Fruit fly (Drosophila melanogaster): ENCODE measurements around the gene mRpS7.

Gene mRpS7

DNA sequence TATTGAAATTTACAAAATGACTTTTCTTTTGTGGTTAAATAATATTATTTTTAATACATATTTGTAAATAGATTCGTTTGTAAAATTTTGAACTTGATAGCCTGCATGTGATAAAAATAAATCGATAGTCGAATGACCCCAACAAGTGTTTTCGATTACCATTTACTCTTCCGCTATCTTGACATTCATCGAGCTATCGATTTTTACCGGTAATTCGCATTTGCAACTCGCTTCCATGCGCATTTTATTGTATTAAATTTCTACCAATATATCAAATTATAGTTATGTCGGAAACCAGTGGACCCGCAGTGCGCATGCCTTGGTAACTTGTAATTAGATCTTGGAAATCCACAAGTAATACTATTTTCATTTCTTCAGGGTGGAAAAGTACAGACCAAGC is 32.5 kb downstream of the mRpS7 start, which contains the start of gene RfC3:
Gene RfC3, plus strand, starts transcription at position 210 of the 400 bp plus-strand sequence.
- no peak for TF ChIP-seq Hnf4 (GFP tag; optimal IDR thresholded peaks at IDR 0.05)
- no peak for TF ChIP-seq Dif (GFP tag; optimal IDR thresholded peaks at IDR 0.05; ENCODE audit: partially characterized antibody)
- TF ChIP-seq N (GFP tag; optimal IDR thresholded peaks at IDR 0.05): no peak
- no peak for TF ChIP-seq Sp1 (GFP tag; optimal IDR thresholded peaks at IDR 0.05)
- TF ChIP-seq Dfd (GFP tag; optimal IDR thresholded peaks at IDR 0.05): no peak
- no peak for TF ChIP-seq pan (optimal IDR thresholded peaks at IDR 0.05)
- no peak for TF ChIP-seq Rel (GFP tag; optimal IDR thresholded peaks at IDR 0.05)
- TF ChIP-seq Rel (tag; optimal IDR thresholded peaks at IDR 0.05): no peak

DNA sequence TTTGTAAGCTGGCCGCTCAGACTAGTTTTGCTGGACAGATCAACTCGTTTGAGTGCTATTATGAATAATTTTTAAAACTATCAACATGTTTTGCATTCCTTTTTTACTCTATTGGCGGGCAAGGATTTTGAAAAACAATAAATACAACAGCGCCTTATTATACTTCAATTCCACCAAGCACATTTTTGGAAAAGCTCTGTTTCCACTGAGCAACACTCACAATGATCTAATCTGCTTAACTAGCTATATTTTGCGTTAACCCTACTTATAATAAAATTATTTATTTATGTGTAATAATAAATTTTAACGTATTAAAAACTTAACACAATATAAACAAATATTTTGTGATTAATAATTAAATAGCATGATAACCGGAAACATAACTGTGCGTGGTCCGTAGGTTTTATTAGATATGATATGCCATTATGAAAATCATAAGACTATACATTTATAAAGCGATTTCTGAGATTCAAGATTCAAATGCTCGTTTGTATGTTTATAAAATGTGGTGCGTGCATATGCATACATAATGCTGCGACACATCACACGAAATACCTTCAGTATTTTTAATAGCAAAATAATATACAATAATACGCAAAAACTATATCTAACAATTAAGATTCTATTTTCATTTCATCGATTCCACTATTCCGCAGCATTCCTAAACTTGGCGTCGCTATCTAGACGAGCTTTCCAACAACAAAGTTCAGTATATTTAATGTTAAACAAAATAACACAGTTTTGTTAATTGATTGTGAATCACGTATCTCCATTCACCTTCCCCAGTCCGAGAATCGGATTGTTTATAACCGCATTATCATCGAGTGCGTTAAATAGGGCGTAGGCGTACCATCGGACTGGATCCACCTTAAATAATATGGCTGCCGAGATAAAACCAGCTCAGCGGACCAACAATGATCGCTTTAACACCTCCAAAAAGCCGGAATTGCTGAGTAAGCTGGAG is 36.5 kb downstream of the mRpS7 start, which contains the start of the genes pie and Wdfy2:
Gene pie, minus strand, starts transcription at position 138 of the 964 bp plus-strand sequence.
Gene Wdfy2, plus strand, starts transcription at position 649 of the 964 bp plus-strand sequence.
- TF ChIP-seq Dfd (GFP tag; optimal IDR thresholded peaks at IDR 0.05) (no peak), rgr (GFP tag; optimal IDR thresholded peaks at IDR 0.05) (no peak), Hr78 (GFP tag; optimal IDR thresholded peaks at IDR 0.05) (peak; percentile 83), usp (GFP tag; optimal IDR thresholded peaks at IDR 0.05) (no peak), OdsH (GFP tag; optimal IDR thresholded peaks at IDR 0.05) (no peak), GATAd (GFP tag; optimal IDR thresholded peaks at IDR 0.05) (no peak), woc (GFP tag; optimal IDR thresholded peaks at IDR 0.05) (peak; percentile 41), dmrt93B (GFP tag; optimal IDR thresholded peaks at IDR 0.05) (no peak), Rel (GFP tag; optimal IDR thresholded peaks at IDR 0.05) (no peak), Rel (tag; optimal IDR thresholded peaks at IDR 0.05) (peak; percentile 95), N (GFP tag; optimal IDR thresholded peaks at IDR 0.05) (peak; percentile 99), CG32264 (GFP tag; optimal IDR thresholded peaks at IDR 0.05) (no peak), Hr83 (GFP tag; optimal IDR thresholded peaks at IDR 0.05; ENCODE audit: poor library complexity, severe bottlenecking) (no peak), lola (GFP tag; optimal IDR thresholded peaks at IDR 0.05) (peak; percentile 79), Myc (optimal IDR thresholded peaks at IDR 0.05) (no peak), dl (GFP tag; optimal IDR thresholded peaks at IDR 0.05; ENCODE audit: insufficient read depth in 1 of 2, partially characterized antibody in 2 of 2) (no peak)

DNA sequence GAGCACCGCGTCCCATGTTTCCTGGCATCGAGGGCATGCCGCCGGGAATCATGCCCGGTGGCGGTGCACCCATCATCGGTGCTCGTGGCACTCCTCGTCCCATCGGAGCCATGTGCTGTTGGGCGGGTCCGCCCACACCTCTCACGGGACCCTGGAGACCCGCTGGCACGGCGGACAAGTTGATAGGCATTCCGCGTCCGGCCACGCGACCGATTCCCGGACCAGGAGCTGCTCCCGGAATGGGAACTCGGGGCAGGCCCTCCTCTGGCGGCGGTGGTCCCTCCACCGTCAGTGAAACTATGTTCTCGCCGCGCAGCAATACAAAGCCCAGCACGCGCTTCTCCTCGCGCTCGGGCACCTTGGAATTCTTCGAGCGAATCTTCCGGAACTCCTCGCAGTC is 39.1 kb downstream of the mRpS7 start:
- TF ChIP-seq Mio (GFP tag; optimal IDR thresholded peaks at IDR 0.05): no peak
- no peak for TF ChIP-seq rgr (GFP tag; optimal IDR thresholded peaks at IDR 0.05)
- TF ChIP-seq sage (GFP tag; optimal IDR thresholded peaks at IDR 0.05): no peak
- TF ChIP-seq pan (optimal IDR thresholded peaks at IDR 0.05): no peak
- no peak for TF ChIP-seq Hnf4 (GFP tag; optimal IDR thresholded peaks at IDR 0.05)
- no peak for TF ChIP-seq brk (GFP tag; optimal IDR thresholded peaks at IDR 0.05)
- no peak for TF ChIP-seq ey (GFP tag; optimal IDR thresholded peaks at IDR 0.05)
- no peak for TF ChIP-seq CG9705 (GFP tag; optimal IDR thresholded peaks at IDR 0.05)

DNA sequence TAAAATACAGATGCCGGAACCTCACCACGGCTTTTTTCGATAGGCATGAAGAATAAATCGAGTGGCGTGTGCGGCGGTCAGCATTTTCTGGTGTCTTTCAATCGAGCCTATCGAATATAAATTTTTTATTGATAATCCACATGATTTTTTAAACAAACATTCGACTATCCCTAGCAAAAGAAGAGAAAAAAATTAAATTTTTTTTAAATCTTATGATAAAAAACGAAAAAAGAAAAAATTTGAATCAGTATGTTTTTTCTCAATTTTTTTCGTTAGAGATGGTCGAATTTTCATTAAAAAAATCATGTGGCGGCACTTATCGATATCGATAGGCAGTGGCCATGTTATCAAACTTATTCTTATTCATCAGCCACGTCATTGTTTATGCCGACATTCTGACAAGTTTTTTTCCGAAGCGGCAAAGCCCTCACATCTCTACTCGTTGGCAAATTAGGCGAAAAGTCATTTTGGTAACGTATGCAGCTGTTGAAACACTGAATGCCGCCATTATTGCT is 40.1 kb downstream of the mRpS7 start, which contains the start of the genes SmB and KdelR:
Gene SmB, minus strand, starts transcription at position 94 of the 515 bp plus-strand sequence.
Gene KdelR, plus strand, starts transcription at position 354 of the 515 bp plus-strand sequence.
- TF ChIP-seq Sp1 (GFP tag; optimal IDR thresholded peaks at IDR 0.05) (peak; percentile 3), brk (GFP tag; optimal IDR thresholded peaks at IDR 0.05) (peak; percentile 42), sage (GFP tag; optimal IDR thresholded peaks at IDR 0.05) (no peak), usp (GFP tag; optimal IDR thresholded peaks at IDR 0.05) (no peak), h (GFP tag; optimal IDR thresholded peaks at IDR 0.05) (no peak), Abd-B (GFP tag; optimal IDR thresholded peaks at IDR 0.05) (no peak), foxo (GFP tag; optimal IDR thresholded peaks at IDR 0.05) (no peak), CG9705 (GFP tag; optimal IDR thresholded peaks at IDR 0.05) (no peak), tai (GFP tag; optimal IDR thresholded peaks at IDR 0.05) (no peak), Jra (GFP tag; optimal IDR thresholded peaks at IDR 0.05) (peak; percentile 79), Vsx2 (GFP tag; optimal IDR thresholded peaks at IDR 0.05; ENCODE audit: partially characterized antibody) (no peak), GATAd (GFP tag; optimal IDR thresholded peaks at IDR 0.05) (no peak), br (GFP tag; optimal IDR thresholded peaks at IDR 0.05) (no peak), sv (GFP tag; optimal IDR thresholded peaks at IDR 0.05) (peak; percentile 10), HLH106 (tag; optimal IDR thresholded peaks at IDR 0.05) (no peak), Dif (GFP tag; optimal IDR thresholded peaks at IDR 0.05; ENCODE audit: partially characterized antibody) (no peak), OdsH (GFP tag; optimal IDR thresholded peaks at IDR 0.05) (peak; percentile 44), Mio (GFP tag; optimal IDR thresholded peaks at IDR 0.05) (no peak), woc (GFP tag; optimal IDR thresholded peaks at IDR 0.05) (peak; percentile 10), Hr78 (GFP tag; optimal IDR thresholded peaks at IDR 0.05) (no peak), N (GFP tag; optimal IDR thresholded peaks at IDR 0.05) (no peak), Hr83 (GFP tag; optimal IDR thresholded peaks at IDR 0.05; ENCODE audit: poor library complexity, severe bottlenecking) (peak; percentile 23), dl (GFP tag; optimal IDR thresholded peaks at IDR 0.05; ENCODE audit: insufficient read depth in 1 of 2, partially characterized antibody in 2 of 2) (no peak), fru (GFP tag; optimal IDR thresholded peaks at IDR 0.05) (no peak), CG32264 (GFP tag; optimal IDR thresholded peaks at IDR 0.05) (no peak), lola (GFP tag; optimal IDR thresholded peaks at IDR 0.05) (no peak), rgr (GFP tag; optimal IDR thresholded peaks at IDR 0.05) (no peak), ey (GFP tag; optimal IDR thresholded peaks at IDR 0.05) (peak; percentile 34), pan (optimal IDR thresholded peaks at IDR 0.05) (no peak), Hnf4 (GFP tag; optimal IDR thresholded peaks at IDR 0.05) (no peak), Myc (optimal IDR thresholded peaks at IDR 0.05) (no peak), dmrt93B (GFP tag; optimal IDR thresholded peaks at IDR 0.05) (no peak), jim (GFP tag; optimal IDR thresholded peaks at IDR 0.05) (no peak), CrebA (GFP tag; optimal IDR thresholded peaks at IDR 0.05; ENCODE audit: borderline replicate concordance) (no peak), dsf (GFP tag; optimal IDR thresholded peaks at IDR 0.05; ENCODE audit: borderline replicate concordance) (peak; percentile 5)
